Fruit fly (Drosophila melanogaster) whole organism, pupa: ENCODE measurements around the gene CG6847.

Source experiments
- CG10348 ChIP-seq: fragments of 200-800 bp; sonication (Bioruptor generic); IDR thresholded peaks from 2 replicates; pipeline ENCODE4 v1.3.6; 2022; ENCODE audit warnings: missing biosample characterization, missing genetic modification characterization
- CG12605 ChIP-seq: fragments of 200-800 bp; sonication (Bioruptor generic); IDR thresholded peaks from 2 replicates; pipeline ENCODE4 v1.3.6; 2022; ENCODE audit warnings: missing biosample characterization, missing genetic modification characterization
- CG14655 ChIP-seq: fragments of 200-800 bp; sonication (Bioruptor generic); optimal IDR thresholded peaks from 3 replicates; lab custom pipeline; 2017; ENCODE audit warnings: mild to moderate bottlenecking, missing biosample characterization, missing genetic modification reagents, missing genetic modification characterization
- CG17806 ChIP-seq: fragments of 200-800 bp; sonication (Bioruptor generic); optimal IDR thresholded peaks from 2 replicates; lab custom pipeline; 2018; ENCODE audit warnings: missing biosample characterization, mild to moderate bottlenecking, missing genetic modification characterization, moderate library complexity
- CG32121 ChIP-seq: fragments of 200-800 bp; sonication (Bioruptor generic); IDR thresholded peaks from 2 replicates; pipeline ENCODE4 v1.3.6; 2022; ENCODE audit warnings: missing biosample characterization, missing genetic modification characterization
- CG8301 ChIP-seq: fragments of 200-800 bp; sonication (Bioruptor generic); optimal IDR thresholded peaks from 2 replicates; lab custom pipeline; 2018; ENCODE audit warnings: missing biosample characterization, mild to moderate bottlenecking, missing genetic modification characterization
- EcR ChIP-seq: fragments of 200-800 bp; sonication (Bioruptor generic); optimal IDR thresholded peaks from 3 replicates; lab custom pipeline; 2019; ENCODE audit warnings: missing biosample characterization, missing genetic modification characterization, mild to moderate bottlenecking, moderate library complexity, missing genetic modification reagents
- Pif1B ChIP-seq: fragments of 200-800 bp; sonication (Bioruptor generic); optimal IDR thresholded peaks from 3 replicates; lab custom pipeline; 2016; ENCODE audit warnings: missing biosample characterization, missing genetic modification characterization
- fd96Ca ChIP-seq: fragments of 200-800 bp; sonication (Bioruptor generic); IDR thresholded peaks from 3 replicates; pipeline ENCODE4 v1.3.6; 2022; ENCODE audit warnings: missing biosample characterization, missing genetic modification characterization
- rn ChIP-seq: fragments of 200-800 bp; sonication (Bioruptor generic); IDR thresholded peaks from 2 replicates; pipeline ENCODE4 v1.3.6; 2022; ENCODE audit warnings: missing biosample characterization, missing genetic modification characterization

dm6 chrX:17910941-17911703 lies at the start of gene CG6847:
- TF ChIP-seq Pif1B (GFP tag; lab: Kevin White, UChicago): peak; percentile 69
- no peak for TF ChIP-seq CG10348 (GFP tag; lab: Robert Waterston, UW)
- TF ChIP-seq EcR (GFP tag; lab: Kevin White, UChicago): no peak
- peak; percentile 43; the same call in 1 of the 2 replicates for TF ChIP-seq CG12605
- TF ChIP-seq CG32121: peak; percentile 48
- TF ChIP-seq CG14655 (GFP tag; lab: Kevin White, UChicago): peak; percentile 44
- TF ChIP-seq CG17806 (tag; lab: Kevin White, UChicago): peak; percentile 50
- TF ChIP-seq rn: peak; percentile 34; the same call in 1 of the 2 replicates
- TF ChIP-seq CG8301 (tag; lab: Kevin White, UChicago): peak; percentile 41
- TF ChIP-seq fd96Ca (GFP tag; lab: Robert Waterston, UW): peak; percentile 75; the same call in 2 of the 3 replicates
